Fruit fly (Drosophila melanogaster): ENCODE data around the gene CG11837.

The CG11837 gene

DNA sequence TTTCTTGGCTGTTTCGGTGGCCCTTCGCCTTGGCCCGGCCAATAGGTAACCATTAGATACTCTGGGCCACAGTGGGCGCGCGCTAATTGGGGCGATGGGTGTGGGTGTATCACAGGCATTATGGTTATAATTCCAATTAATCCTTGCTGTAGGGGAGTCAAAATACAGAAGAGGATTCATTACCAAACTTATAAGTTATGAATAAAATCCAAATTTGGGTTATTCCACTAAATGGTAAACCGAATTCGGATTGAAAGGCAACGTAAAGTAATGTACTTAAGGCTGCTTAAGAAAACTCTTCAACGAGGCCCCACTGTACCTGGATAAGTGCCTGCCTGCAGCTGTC is 40.3 kb downstream of the CG11837 start:
- TF ChIP-seq gsb (GFP tag; IDR thresholded peaks at IDR 0.05) (peak; percentile 25; the same call in 1 of the 2 replicates), CG14050 (GFP tag; IDR thresholded peaks at IDR 0.05) (0 out of 3 replicates have a peak, but pooled peaks have one; percentile 10), CG15514 (GFP tag; optimal IDR thresholded peaks at IDR 0.05) (peak; percentile 41), D19A (tag; optimal IDR thresholded peaks at IDR 0.05) (peak; percentile 49), sisA (GFP tag; IDR thresholded peaks at IDR 0.05) (peak; percentile 40), H2.0 (GFP tag; IDR thresholded peaks at IDR 0.05) (no peak), CG13296 (GFP tag; optimal IDR thresholded peaks at IDR 0.05) (peak; percentile 62), CG4730 (GFP tag; IDR thresholded peaks at IDR 0.05) (peak; percentile 23; the same call in 1 of the 2 replicates), MESR4 (GFP tag; optimal IDR thresholded peaks at IDR 0.05) (no peak), bcd (GFP tag; optimal IDR thresholded peaks at IDR 0.05) (peak; percentile 55), CG12299 (tag; optimal IDR thresholded peaks at IDR 0.05) (no peak), CG8359 (GFP tag; optimal IDR thresholded peaks at IDR 0.05; ENCODE audit: borderline replicate concordance) (peak; percentile 4), CG17829 (tag; optimal IDR thresholded peaks at IDR 0.05) (peak; percentile 63), tio (GFP tag; optimal IDR thresholded peaks at IDR 0.05) (no peak), croc (GFP tag; conservative IDR thresholded peaks at IDR 0.05) (no peak; the same call in 2 of the 3 replicates), caup (GFP tag; optimal IDR thresholded peaks at IDR 0.05; ENCODE audit: severe bottlenecking) (peak; percentile 29), z (GFP tag; IDR thresholded peaks at IDR 0.05) (no peak), HLH4C (GFP tag; IDR thresholded peaks at IDR 0.05; ENCODE audit: partially characterized antibody) (no peak), CG12744 (GFP tag; optimal IDR thresholded peaks at IDR 0.05) (no peak), jumu (GFP tag; optimal IDR thresholded peaks at IDR 0.05) (peak; percentile 47), Poxn (GFP tag; IDR thresholded peaks at IDR 0.05) (no peak), PHDP (tag; optimal IDR thresholded peaks at IDR 0.05) (no peak), ems (GFP tag; optimal IDR thresholded peaks at IDR 0.05) (no peak), CG17568 (GFP tag; optimal IDR thresholded peaks at IDR 0.05) (no peak), CkIIα-i1 (GFP tag; IDR thresholded peaks at IDR 0.05) (no peak), CG9876 (GFP tag; optimal IDR thresholded peaks at IDR 0.05) (no peak), pb (GFP tag; optimal IDR thresholded peaks at IDR 0.05) (peak; percentile 8), vvl (GFP tag; IDR thresholded peaks at IDR 0.05) (peak; percentile 51), CG14441 (GFP tag; IDR thresholded peaks at IDR 0.05) (peak; percentile 30; the same call in 1 of the 2 replicates), cwo (GFP tag; optimal IDR thresholded peaks at IDR 0.05) (peak; percentile 49), danr (GFP tag; IDR thresholded peaks at IDR 0.05) (0 out of 2 replicates have a peak, but pooled peaks have one; percentile 30), sna (GFP tag; IDR thresholded peaks at IDR 0.05; ENCODE audit: partially characterized antibody) (no peak), prd (optimal IDR thresholded peaks at IDR 0.05) (no peak), prd (GFP tag; IDR thresholded peaks at IDR 0.05) (peak; percentile 65; the same call in 1 of the 3 replicates), CG31441 (GFP tag; IDR thresholded peaks at IDR 0.05) (peak; percentile 39; the same call in 1 of the 2 replicates), Med (GFP tag) (peak; percentile 85), CG4820 (GFP tag; optimal IDR thresholded peaks at IDR 0.05) (peak; percentile 24), peb (GFP tag; IDR thresholded peaks at IDR 0.05) (peak; percentile 43; the same call in 1 of the 2 replicates), CG18599 (GFP tag; optimal IDR thresholded peaks at IDR 0.05) (peak; percentile 75), BtbVII (GFP tag; optimal IDR thresholded peaks at IDR 0.05) (peak; percentile 48), CG8388 (GFP tag; optimal IDR thresholded peaks at IDR 0.05) (no peak), CG11085 (GFP tag; IDR thresholded peaks at IDR 0.05) (peak; percentile 26; the same call in 1 of the 2 replicates), CG10147 (GFP tag; optimal IDR thresholded peaks at IDR 0.05) (peak; percentile 31), CG3163 (GFP tag; optimal IDR thresholded peaks at IDR 0.05) (no peak), Bdp1 (GFP tag; optimal IDR thresholded peaks at IDR 0.05) (no peak), CG6654 (GFP tag; optimal IDR thresholded peaks at IDR 0.05) (no peak), Pdp1 (GFP tag; optimal IDR thresholded peaks at IDR 0.05) (peak in 1 of 2 experiments; percentile 4), CG32772 (GFP tag; IDR thresholded peaks at IDR 0.05) (peak; percentile 55; the same call in 1 of the 2 replicates), CG1647 (GFP tag; optimal IDR thresholded peaks at IDR 0.05) (no peak), nerfin-1 (tag; optimal IDR thresholded peaks at IDR 0.05) (peak; percentile 52), tin (GFP tag; optimal IDR thresholded peaks at IDR 0.05) (peak; percentile 55)

All from whole organism, embryonic.